Fruit fly (Drosophila melanogaster) whole organism, pupa: ENCODE results near the gene Pus1.

Source experiments
- CG10348 ChIP-seq: fragments of 200-800 bp; sonication (Bioruptor generic); IDR thresholded peaks from 2 replicates; pipeline ENCODE4 v1.3.6; 2022; ENCODE audit warnings: missing biosample characterization, missing genetic modification characterization
- CG12605 ChIP-seq: fragments of 200-800 bp; sonication (Bioruptor generic); IDR thresholded peaks from 2 replicates; pipeline ENCODE4 v1.3.6; 2022; ENCODE audit warnings: missing biosample characterization, missing genetic modification characterization
- CG13204 ChIP-seq: fragments of 200-800 bp; sonication (Bioruptor generic); optimal IDR thresholded peaks from 2 replicates; lab custom pipeline; 2018; ENCODE audit warnings: missing biosample characterization, mild to moderate bottlenecking, missing genetic modification characterization, moderate library complexity
- CG14655 ChIP-seq: fragments of 200-800 bp; sonication (Bioruptor generic); optimal IDR thresholded peaks from 3 replicates; lab custom pipeline; 2017; ENCODE audit warnings: mild to moderate bottlenecking, missing biosample characterization, missing genetic modification reagents, missing genetic modification characterization
- CG15710 ChIP-seq: fragments of 200-800 bp; sonication (Bioruptor generic); optimal IDR thresholded peaks from 2 replicates; lab custom pipeline; 2018; ENCODE audit warnings: missing biosample characterization, mild to moderate bottlenecking, missing genetic modification characterization, moderate library complexity
- CG17806 ChIP-seq: fragments of 200-800 bp; sonication (Bioruptor generic); optimal IDR thresholded peaks from 2 replicates; lab custom pipeline; 2018; ENCODE audit warnings: missing biosample characterization, mild to moderate bottlenecking, missing genetic modification characterization, moderate library complexity
- CG32121 ChIP-seq: fragments of 200-800 bp; sonication (Bioruptor generic); IDR thresholded peaks from 2 replicates; pipeline ENCODE4 v1.3.6; 2022; ENCODE audit warnings: missing biosample characterization, missing genetic modification characterization
- CG34367 ChIP-seq: fragments of 200-800 bp; sonication (Bioruptor generic); optimal IDR thresholded peaks from 2 replicates; lab custom pipeline; 2018; ENCODE audit warnings: missing biosample characterization, mild to moderate bottlenecking, missing genetic modification characterization
- CG4496 ChIP-seq: fragments of 200-800 bp; sonication (Bioruptor generic); IDR thresholded peaks from 3 replicates; pipeline ENCODE4 v1.3.6; 2022; ENCODE audit warnings: missing biosample characterization, missing genetic modification characterization
- CG8159 ChIP-seq: fragments of 200-800 bp; sonication (Bioruptor generic); optimal IDR thresholded peaks from 3 replicates; lab custom pipeline; 2018; ENCODE audit warnings: missing biosample characterization, mild to moderate bottlenecking, missing genetic modification characterization, moderate library complexity
- CG8301 ChIP-seq: fragments of 200-800 bp; sonication (Bioruptor generic); optimal IDR thresholded peaks from 2 replicates; lab custom pipeline; 2018; ENCODE audit warnings: missing biosample characterization, mild to moderate bottlenecking, missing genetic modification characterization
- CG9948 ChIP-seq: fragments of 200-800 bp; sonication (Bioruptor generic); optimal IDR thresholded peaks from 2 replicates; lab custom pipeline; 2018; ENCODE audit warnings: missing biosample characterization, mild to moderate bottlenecking, missing genetic modification characterization, moderate library complexity
- D1 ChIP-seq: fragments of 200-800 bp; sonication (Bioruptor generic); optimal IDR thresholded peaks from 2 replicates; lab custom pipeline; 2018; ENCODE audit warnings: missing biosample characterization, mild to moderate bottlenecking, missing genetic modification characterization, moderate library complexity
- EcR ChIP-seq: fragments of 200-800 bp; sonication (Bioruptor generic); optimal IDR thresholded peaks from 3 replicates; lab custom pipeline; 2019; ENCODE audit warnings: missing biosample characterization, missing genetic modification characterization, mild to moderate bottlenecking, moderate library complexity, missing genetic modification reagents
- Ets98B ChIP-seq: fragments of 200-800 bp; sonication (Bioruptor generic); IDR thresholded peaks from 2 replicates; pipeline ENCODE4 v1.3.6; 2022; ENCODE audit warnings: missing biosample characterization, missing genetic modification characterization
- Pif1A ChIP-seq: fragments of 200-800 bp; sonication (Bioruptor generic); optimal IDR thresholded peaks from 3 replicates; lab custom pipeline; 2016; ENCODE audit warnings: missing biosample characterization, missing genetic modification characterization
- Pif1B ChIP-seq: fragments of 200-800 bp; sonication (Bioruptor generic); optimal IDR thresholded peaks from 3 replicates; lab custom pipeline; 2016; ENCODE audit warnings: missing biosample characterization, missing genetic modification characterization
- Snoo ChIP-seq: fragments of 200-800 bp; sonication (Bioruptor generic); optimal IDR thresholded peaks from 3 replicates; lab custom pipeline; 2017; ENCODE audit warnings: missing biosample characterization, mild to moderate bottlenecking, missing genetic modification characterization, inconsistent platforms
- fd96Ca ChIP-seq: fragments of 200-800 bp; sonication (Bioruptor generic); IDR thresholded peaks from 3 replicates; pipeline ENCODE4 v1.3.6; 2022; ENCODE audit warnings: missing biosample characterization, missing genetic modification characterization
- gl ChIP-seq: fragments of 200-800 bp; sonication (Bioruptor generic); optimal IDR thresholded peaks from 2 replicates; lab custom pipeline; 2018; ENCODE audit warnings: missing biosample characterization, mild to moderate bottlenecking, missing genetic modification characterization
- rn ChIP-seq: fragments of 200-800 bp; sonication (Bioruptor generic); IDR thresholded peaks from 2 replicates; pipeline ENCODE4 v1.3.6; 2022; ENCODE audit warnings: missing biosample characterization, missing genetic modification characterization

Pus1 gene

DNA sequence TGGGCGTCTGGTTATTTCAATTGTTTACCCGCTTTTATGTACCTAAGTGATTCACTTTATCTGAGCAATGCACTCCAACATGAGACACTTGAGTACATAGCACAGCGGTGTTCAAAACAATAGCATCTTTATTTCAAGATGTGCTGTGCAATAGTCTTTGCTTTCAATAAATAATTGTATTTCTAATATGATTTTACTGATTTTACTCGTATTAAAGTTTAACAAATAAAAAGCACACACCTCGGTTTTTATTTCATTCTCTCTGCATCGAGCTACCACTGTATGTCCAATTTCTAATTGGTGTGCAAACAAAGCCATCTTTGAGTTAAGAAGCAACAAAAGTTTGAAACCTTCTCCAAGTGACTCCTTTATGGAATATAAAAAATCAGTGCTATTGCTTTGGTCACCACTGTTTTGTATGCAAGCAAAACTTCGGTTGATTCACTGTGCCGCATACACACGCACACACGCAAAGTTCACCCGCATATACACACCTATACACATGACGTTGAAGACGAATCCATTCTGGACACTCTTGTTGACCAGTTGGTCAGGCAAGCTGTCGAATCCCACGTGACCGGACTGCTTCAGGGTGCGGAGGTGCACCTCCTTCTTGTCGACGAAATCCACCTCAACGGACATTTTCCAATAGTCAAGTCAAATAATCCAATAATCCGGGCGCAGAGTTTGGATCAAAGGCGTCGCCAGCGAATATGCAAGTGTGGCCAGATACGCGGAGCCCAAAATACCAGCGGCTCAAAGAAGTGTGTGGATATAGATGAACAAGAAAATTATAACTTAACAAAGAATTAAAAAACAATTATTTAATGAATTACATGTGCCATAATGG lies 4.6 kb downstream of the Pus1 start, which contains the start of gene Septin2:
Gene Septin2, minus strand, starts transcription at position 727 of the 850 bp plus-strand sequence.
- peak; percentile 95 for TF ChIP-seq CG14655 (GFP tag; lab: Kevin White, UChicago)
- TF ChIP-seq CG15710 (tag; lab: Kevin White, UChicago), result peak; percentile 87
- peak; percentile 74 for TF ChIP-seq rn (GFP tag; lab: Robert Waterston, UW)
- TF ChIP-seq gl (tag; lab: Kevin White, UChicago), result peak; percentile 68
- peak; percentile 63 for TF ChIP-seq EcR (GFP tag; lab: Kevin White, UChicago)
- TF ChIP-seq CG10348, result peak; percentile 42; the same call in 1 of the 2 replicates
- TF ChIP-seq CG32121 (GFP tag; lab: Robert Waterston, UW), result peak; percentile 80
- TF ChIP-seq CG34367, result peak; percentile 80
- TF ChIP-seq CG4496 (GFP tag; lab: Robert Waterston, UW), result peak; percentile 85
- peak; percentile 91 for TF ChIP-seq Snoo (tag; lab: Kevin White, UChicago)
- TF ChIP-seq CG12605 (GFP tag; lab: Robert Waterston, UW), result peak; percentile 61
- no peak for TF ChIP-seq Pif1B (GFP tag; lab: Kevin White, UChicago)
- peak; percentile 94 for TF ChIP-seq CG8159 (tag; lab: Kevin White, UChicago)
- TF ChIP-seq CG13204 (GFP tag; lab: Kevin White, UChicago), result peak; percentile 57
- peak; percentile 75 for TF ChIP-seq Ets98B (GFP tag; lab: Robert Waterston, UW)
- peak; percentile 95 for TF ChIP-seq CG8301 (tag; lab: Kevin White, UChicago)
- TF ChIP-seq D1, result no peak
- TF ChIP-seq Pif1A (GFP tag; lab: Kevin White, UChicago), result peak; percentile 53
- peak; percentile 91 for TF ChIP-seq CG17806 (tag; lab: Kevin White, UChicago)
- TF ChIP-seq fd96Ca, result peak; percentile 84
- peak; percentile 91 for TF ChIP-seq CG9948 (tag; lab: Kevin White, UChicago)
- TF ChIP-seq, all 21 proteins: peak for 19

DNA sequence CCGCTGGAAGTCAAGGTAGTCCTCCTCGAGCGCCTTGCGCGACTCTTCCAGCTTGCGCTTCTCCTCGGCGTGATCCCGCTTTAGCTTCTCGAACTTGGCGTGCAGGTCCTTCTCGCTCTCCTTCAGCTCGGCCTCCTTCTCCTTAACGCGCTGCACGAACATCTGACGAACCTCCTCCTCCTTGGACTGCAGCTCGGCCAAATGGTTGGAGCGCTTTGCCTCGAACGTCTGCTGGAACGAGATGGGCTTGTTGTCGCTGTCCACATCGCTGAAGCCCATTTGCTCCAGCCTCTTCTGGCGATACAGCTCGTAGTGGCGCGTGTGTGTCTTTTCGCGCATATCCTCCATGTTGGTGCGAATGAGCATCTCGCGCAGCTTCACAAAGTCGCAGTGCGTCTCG lies 6.1 kb downstream of the Pus1 start:
- TF ChIP-seq CG34367 (no peak), Snoo (tag; lab: Kevin White, UChicago) (no peak), CG8159 (tag; lab: Kevin White, UChicago) (no peak), CG14655 (GFP tag; lab: Kevin White, UChicago) (no peak), CG17806 (tag; lab: Kevin White, UChicago) (no peak), Pif1B (GFP tag; lab: Kevin White, UChicago) (no peak), CG15710 (tag; lab: Kevin White, UChicago) (no peak), fd96Ca (no peak), CG4496 (GFP tag; lab: Robert Waterston, UW) (no peak), CG32121 (GFP tag; lab: Robert Waterston, UW) (no peak), rn (GFP tag; lab: Robert Waterston, UW) (no peak), CG8301 (tag; lab: Kevin White, UChicago) (no peak)
- TF ChIP-seq, all 21 proteins: peak for 0

DNA sequence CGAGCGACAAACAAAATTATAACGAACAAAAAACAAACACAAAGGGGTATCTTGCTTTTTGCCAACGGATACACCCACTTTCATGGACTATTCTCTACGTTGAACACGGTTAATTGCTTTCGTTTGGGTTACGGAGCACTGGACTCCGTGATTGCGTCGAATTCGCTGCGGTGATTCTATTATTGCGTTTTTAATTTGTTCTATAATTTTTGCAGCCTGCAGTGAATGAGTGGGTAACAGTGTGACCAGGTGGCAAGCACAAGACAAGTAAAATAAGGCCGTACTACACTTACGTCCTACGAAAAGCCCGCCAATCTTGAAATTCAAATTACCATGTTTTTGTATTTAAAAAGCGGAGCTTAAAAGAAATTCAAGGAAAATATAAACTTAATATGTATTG lies 6.9 kb downstream of the Pus1 start, which contains the start of gene CG16953:
Gene CG16953, minus strand, starts transcription at position 268 of the 400 bp plus-strand sequence.
- TF ChIP-seq CG8301 (tag; lab: Kevin White, UChicago) (no peak), CG34367 (no peak), CG14655 (GFP tag; lab: Kevin White, UChicago) (no peak), fd96Ca (no peak), EcR (GFP tag; lab: Kevin White, UChicago) (peak; percentile 5), CG32121 (GFP tag; lab: Robert Waterston, UW) (no peak), CG13204 (GFP tag; lab: Kevin White, UChicago) (no peak), CG15710 (tag; lab: Kevin White, UChicago) (no peak)

DNA sequence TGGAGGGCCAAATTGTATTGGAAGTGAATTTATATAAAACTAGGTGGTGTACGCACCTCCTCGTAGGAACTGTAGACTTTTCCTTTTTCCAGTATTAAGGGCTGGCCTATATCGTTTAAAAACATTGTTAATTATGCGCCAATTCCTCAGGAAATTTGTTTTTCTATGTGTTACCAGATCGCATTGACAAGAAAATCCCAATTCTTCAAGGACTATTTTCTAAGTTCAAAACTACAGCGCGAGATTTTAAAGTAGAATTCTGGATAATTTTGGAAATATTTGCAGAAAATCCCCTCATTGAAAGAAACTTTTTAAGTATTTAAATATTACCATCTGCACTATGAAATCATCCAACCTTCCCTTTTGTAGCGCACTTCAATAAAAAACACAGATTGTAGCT lies 11.1 kb downstream of the Pus1 start, which contains the start of gene CG34008:
Gene CG34008, minus strand, starts transcription at position 147 of the 400 bp plus-strand sequence.
- no peak for TF ChIP-seq CG13204 (GFP tag; lab: Kevin White, UChicago)
- TF ChIP-seq CG8159 (tag; lab: Kevin White, UChicago), result no peak
- no peak for TF ChIP-seq CG14655 (GFP tag; lab: Kevin White, UChicago)
- no peak for TF ChIP-seq CG8301 (tag; lab: Kevin White, UChicago)
- TF ChIP-seq CG9948 (tag; lab: Kevin White, UChicago), result no peak
- TF ChIP-seq rn (GFP tag; lab: Robert Waterston, UW), result no peak
- no peak for TF ChIP-seq Pif1A (GFP tag; lab: Kevin White, UChicago)
- TF ChIP-seq CG12605 (GFP tag; lab: Robert Waterston, UW), result no peak
- no peak for TF ChIP-seq D1
- no peak for TF ChIP-seq fd96Ca
- no peak for TF ChIP-seq CG32121 (GFP tag; lab: Robert Waterston, UW)
- no peak for TF ChIP-seq EcR (GFP tag; lab: Kevin White, UChicago)
- no peak for TF ChIP-seq Snoo (tag; lab: Kevin White, UChicago)
- no peak for TF ChIP-seq CG17806 (tag; lab: Kevin White, UChicago)
- no peak for TF ChIP-seq CG15710 (tag; lab: Kevin White, UChicago)
- no peak for TF ChIP-seq CG4496 (GFP tag; lab: Robert Waterston, UW)
- no peak for TF ChIP-seq CG10348
- no peak for TF ChIP-seq Pif1B (GFP tag; lab: Kevin White, UChicago)
- no peak for TF ChIP-seq gl (tag; lab: Kevin White, UChicago)
- TF ChIP-seq CG34367, result no peak
- TF ChIP-seq, all 21 proteins: peak for 0

DNA sequence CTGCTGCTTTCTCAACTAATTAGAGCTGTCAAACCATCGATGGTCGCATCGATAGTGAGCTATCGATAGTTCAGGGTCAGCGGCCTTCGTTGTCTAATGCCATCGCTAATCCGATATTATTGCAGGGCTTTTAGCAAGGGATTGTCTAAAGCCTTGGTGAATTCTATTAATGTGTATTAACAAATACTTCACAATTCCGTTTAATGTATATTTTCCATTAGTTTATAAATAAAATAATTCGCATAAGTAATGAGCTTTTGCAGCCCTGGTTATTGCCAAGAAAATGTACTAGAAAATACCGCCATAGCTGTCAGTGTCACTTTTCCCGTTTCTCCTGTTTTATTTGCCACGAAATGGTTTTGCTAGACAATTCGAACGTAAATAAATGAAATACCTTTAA lies 12.7 kb downstream of the Pus1 start, which contains the start of the genes EloB and Srp14:
Gene EloB, minus strand, starts transcription at position 35 of the 400 bp plus-strand sequence.
Gene Srp14, plus strand, starts transcription at position 300 of the 400 bp plus-strand sequence.
- TF ChIP-seq CG8301 (tag; lab: Kevin White, UChicago) (peak; percentile 64), CG9948 (tag; lab: Kevin White, UChicago) (peak; percentile 65), CG34367 (peak; percentile 55), rn (GFP tag; lab: Robert Waterston, UW) (no peak), CG17806 (tag; lab: Kevin White, UChicago) (peak; percentile 70), Pif1A (GFP tag; lab: Kevin White, UChicago) (no peak), CG15710 (tag; lab: Kevin White, UChicago) (peak; percentile 78), CG14655 (GFP tag; lab: Kevin White, UChicago) (no peak), Snoo (tag; lab: Kevin White, UChicago) (peak; percentile 66), gl (tag; lab: Kevin White, UChicago) (peak; percentile 33), CG8159 (tag; lab: Kevin White, UChicago) (no peak), Pif1B (GFP tag; lab: Kevin White, UChicago) (no peak), CG4496 (GFP tag; lab: Robert Waterston, UW) (peak; percentile 77), fd96Ca (peak; percentile 81), CG32121 (GFP tag; lab: Robert Waterston, UW) (peak; percentile 66), CG12605 (GFP tag; lab: Robert Waterston, UW) (peak; percentile 57; the same call in 1 of the 2 replicates), D1 (no peak), EcR (GFP tag; lab: Kevin White, UChicago) (peak; percentile 98), Ets98B (GFP tag; lab: Robert Waterston, UW) (peak; percentile 78), CG10348 (no peak), CG13204 (GFP tag; lab: Kevin White, UChicago) (no peak)
- TF ChIP-seq, all 21 proteins: peak for 13
